Fruit fly (Drosophila melanogaster): ENCODE data around the gene mTerf5.

- TF ChIP-seq vri (GFP tag; optimal IDR thresholded peaks at IDR 0.05): peak; percentile 77
- peak; percentile 92 for TF ChIP-seq CG16779 (tag; optimal IDR thresholded peaks at IDR 0.05)
- TF ChIP-seq Gug (GFP tag; IDR thresholded peaks at IDR 0.05): no peak
- TF ChIP-seq dsx (GFP tag; optimal IDR thresholded peaks at IDR 0.05; ENCODE audit: poor library complexity, severe bottlenecking): peak; percentile 86
- no peak for TF ChIP-seq CG15336 (GFP tag; IDR thresholded peaks at IDR 0.05)
- peak; percentile 59 for TF ChIP-seq Sox14 (GFP tag; optimal IDR thresholded peaks at IDR 0.05)
- TF ChIP-seq Blimp-1 (GFP tag; optimal IDR thresholded peaks at IDR 0.05): peak; percentile 11
- TF ChIP-seq Hr4 (GFP tag; optimal IDR thresholded peaks at IDR 0.05): peak; percentile 44
- peak; percentile 55 for TF ChIP-seq dac (GFP tag; optimal IDR thresholded peaks at IDR 0.05)
- peak; percentile 95 to 96 for TF ChIP-seq ss (GFP tag; optimal IDR thresholded peaks at IDR 0.05)
- TF ChIP-seq CG11294 (GFP tag; IDR thresholded peaks at IDR 0.05): no peak
- peak; percentile 67 for TF ChIP-seq CG32006 (GFP tag; optimal IDR thresholded peaks at IDR 0.05)
- TF ChIP-seq achi (GFP tag; optimal IDR thresholded peaks at IDR 0.05): peak; percentile 57
- TF ChIP-seq Lpt (GFP tag; optimal IDR thresholded peaks at IDR 0.05): peak; percentile 79
Measured at dm6 chr3R:18196991-18197801, 26.3 kb downstream of the mTerf5 start.

All from whole organism, prepupa.